Worm (Caenorhabditis elegans): ENCODE measurements around the gene C55A6.12.
A peak's percentile ranks its signal among the peaks of the same experiment; 100 is the strongest.

C55A6.12 gene

ce11 chrV:11529541-11529940 lies 26.6 kb upstream of the C55A6.12 start:
- peak; percentile 99 for TF ChIP-seq pha-4 (tag; optimal IDR thresholded peaks at IDR 0.05)
- TF ChIP-seq lsy-12 (tag; optimal IDR thresholded peaks at IDR 0.05), result no peak
- no peak for TF ChIP-seq ama-1 (optimal IDR thresholded peaks at IDR 0.05)
- no peak for TF ChIP-seq nhr-237 (tag; optimal IDR thresholded peaks at IDR 0.05)
- no peak for TF ChIP-seq ceh-82 (tag; optimal IDR thresholded peaks at IDR 0.05)

ce11 chrV:11528633-11529327 lies 25.8 kb upstream of the C55A6.12 start:
- no peak for TF ChIP-seq ceh-16 (tag; optimal IDR thresholded peaks at IDR 0.05)
- no peak for TF ChIP-seq nhr-237 (tag; optimal IDR thresholded peaks at IDR 0.05)
- no peak for TF ChIP-seq unc-62 (GFP tag; optimal IDR thresholded peaks at IDR 0.05)
- peak; percentile 0 for TF ChIP-seq nhr-25 (tag; optimal IDR thresholded peaks at IDR 0.05)
- no peak for TF ChIP-seq skn-1 (tag; optimal IDR thresholded peaks at IDR 0.05)
- TF ChIP-seq nhr-67 (tag; optimal IDR thresholded peaks at IDR 0.05), result no peak

ce11 chrV:11527531-11527930 lies 24.6 kb upstream of the C55A6.12 start, which contains the start of gene ccch-1:
TSS of gene ccch-1 (plus strand) at chrV:11527831.
- no peak for TF ChIP-seq tbx-2 (tag; optimal IDR thresholded peaks at IDR 0.05)
- no peak for TF ChIP-seq egl-5 (tag; optimal IDR thresholded peaks at IDR 0.05)
- no peak for TF ChIP-seq elt-1 (tag; optimal IDR thresholded peaks at IDR 0.05)
- TF ChIP-seq unc-39 (tag; optimal IDR thresholded peaks at IDR 0.05), result no peak

- TF ChIP-seq nhr-25 (tag; optimal IDR thresholded peaks at IDR 0.05) (peak; percentile 65), ama-1 (optimal IDR thresholded peaks at IDR 0.05) (no peak)
Observed at ce11 chrV:11526927-11527491, 24.1 kb upstream of the C55A6.12 start.

ce11 chrV:11525338-11525737 lies 22.4 kb upstream of the C55A6.12 start:
- TF ChIP-seq nhr-67 (tag; optimal IDR thresholded peaks at IDR 0.05) (no peak), nfya-1 (tag; optimal IDR thresholded peaks at IDR 0.05; ENCODE audit: insufficient read depth) (peak; percentile 61), nhr-25 (tag; optimal IDR thresholded peaks at IDR 0.05) (peak; percentile 73)

- TF ChIP-seq pha-4 (tag; optimal IDR thresholded peaks at IDR 0.05) (peak; percentile 90), zag-1 (tag; optimal IDR thresholded peaks at IDR 0.05) (peak; percentile 19), eor-1 (tag; optimal IDR thresholded peaks at IDR 0.05) (no peak), skn-1 (tag; optimal IDR thresholded peaks at IDR 0.05) (peak; percentile 74), fos-1 (tag; optimal IDR thresholded peaks at IDR 0.05) (no peak), nhr-43 (tag; optimal IDR thresholded peaks at IDR 0.05; ENCODE audit: poor library complexity, severe bottlenecking) (peak; percentile 89), elt-3 (tag; optimal IDR thresholded peaks at IDR 0.05) (no peak), ceh-82 (tag; optimal IDR thresholded peaks at IDR 0.05) (peak; percentile 67), ztf-11 (tag; optimal IDR thresholded peaks at IDR 0.05) (no peak), hmg-11 (tag; optimal IDR thresholded peaks at IDR 0.05) (no peak), lin-39 (tag; optimal IDR thresholded peaks at IDR 0.05) (peak; percentile 74), lin-15B (tag; optimal IDR thresholded peaks at IDR 0.05) (peak; percentile 87), unc-62 (GFP tag; optimal IDR thresholded peaks at IDR 0.05) (no peak), sea-2 (GFP tag; optimal IDR thresholded peaks at IDR 0.05) (no peak), fkh-2 (tag; optimal IDR thresholded peaks at IDR 0.05) (no peak), snpc-4 (tag; optimal IDR thresholded peaks at IDR 0.05) (peak; percentile 70), egl-5 (tag; optimal IDR thresholded peaks at IDR 0.05) (no peak), ama-1 (optimal IDR thresholded peaks at IDR 0.05) (no peak), jun-1 (tag; optimal IDR thresholded peaks at IDR 0.05) (peak; percentile 86), mml-1 (tag; optimal IDR thresholded peaks at IDR 0.05) (no peak), unc-39 (tag; optimal IDR thresholded peaks at IDR 0.05) (no peak), ceh-16 (tag; optimal IDR thresholded peaks at IDR 0.05) (peak; percentile 26), fkh-10 (GFP tag; optimal IDR thresholded peaks at IDR 0.05) (peak; percentile 30), aly-2 (tag; optimal IDR thresholded peaks at IDR 0.05) (peak; percentile 73), tbx-2 (tag; optimal IDR thresholded peaks at IDR 0.05) (peak; percentile 79), nhr-23 (tag; optimal IDR thresholded peaks at IDR 0.05) (peak; percentile 80), R02D3.7 (tag; optimal IDR thresholded peaks at IDR 0.05) (peak; percentile 77), pqm-1 (tag; optimal IDR thresholded peaks at IDR 0.05) (peak; percentile 23), nfya-1 (tag; optimal IDR thresholded peaks at IDR 0.05; ENCODE audit: insufficient read depth) (peak; percentile 85), nhr-28 (tag; optimal IDR thresholded peaks at IDR 0.05) (no peak), mdl-1 (tag; optimal IDR thresholded peaks at IDR 0.05) (no peak), ZK546.5 (tag; optimal IDR thresholded peaks at IDR 0.05) (no peak), lsy-12 (tag; optimal IDR thresholded peaks at IDR 0.05) (peak; percentile 79), nhr-67 (tag; optimal IDR thresholded peaks at IDR 0.05) (no peak), egl-27 (tag; optimal IDR thresholded peaks at IDR 0.05) (peak; percentile 26), elt-2 (tag; optimal IDR thresholded peaks at IDR 0.05) (peak; percentile 52), nhr-77 (tag; optimal IDR thresholded peaks at IDR 0.05) (no peak)
Observed at ce11 chrV:11521448-11521847, 18.5 kb upstream of the C55A6.12 start, which contains the start of gene pafo-1. TSS of gene pafo-1 (plus strand) at chrV:11521703.

Data from whole organism, L3 larva.